Worm (Caenorhabditis elegans): ENCODE measurements around the gene C06G3.8.
A peak's percentile ranks its signal among the peaks of the same experiment; 100 is the strongest.

Gene C06G3.8

ce11 chrIV:7012731-7013445 is 19.5 kb downstream of the C06G3.8 start (continued):
- TF ChIP-seq nhr-71 (tag; optimal IDR thresholded peaks at IDR 0.05), result no peak
- peak; percentile 11 for TF ChIP-seq blmp-1 (tag; optimal IDR thresholded peaks at IDR 0.05)

DNA sequence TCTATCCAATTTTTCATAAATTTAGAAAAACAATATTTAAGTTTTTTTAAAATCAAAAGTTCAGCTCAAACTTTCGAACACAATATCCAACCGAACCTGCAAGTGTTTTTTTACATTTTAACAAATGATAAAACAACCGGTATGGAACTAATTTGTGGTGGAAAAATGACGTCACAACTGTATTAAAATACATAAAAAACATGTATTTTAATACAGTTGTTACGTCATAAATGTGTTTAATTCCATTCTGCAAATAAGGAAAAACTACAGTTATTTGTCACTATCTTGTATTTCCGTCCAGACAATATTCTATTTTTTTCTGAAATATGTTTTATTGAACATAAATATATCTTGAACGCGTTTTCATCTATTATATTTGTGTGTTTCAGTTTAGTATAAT is 20.1 kb downstream of the C06G3.8 start:
- TF ChIP-seq C16A3.4 (tag; optimal IDR thresholded peaks at IDR 0.05) (no peak), nhr-237 (tag; optimal IDR thresholded peaks at IDR 0.05) (no peak), ceh-63 (GFP tag; optimal IDR thresholded peaks at IDR 0.05) (no peak), nhr-84 (tag; optimal IDR thresholded peaks at IDR 0.05) (no peak), tbx-2 (tag; optimal IDR thresholded peaks at IDR 0.05) (no peak), fkh-8 (tag; optimal IDR thresholded peaks at IDR 0.05) (no peak), lin-13 (GFP tag; optimal IDR thresholded peaks at IDR 0.05) (no peak), isw-1 (GFP tag; IDR thresholded peaks at IDR 0.05) (no peak), ceh-82 (tag; optimal IDR thresholded peaks at IDR 0.05) (no peak), tlp-1 (tag; optimal IDR thresholded peaks at IDR 0.05) (no peak), pqm-1 (tag; optimal IDR thresholded peaks at IDR 0.05) (no peak), unc-62 (GFP tag; optimal IDR thresholded peaks at IDR 0.05) (no peak), mab-9 (GFP tag; IDR thresholded peaks at IDR 0.05) (no peak), rnt-1 (tag; optimal IDR thresholded peaks at IDR 0.05) (no peak), ceh-90 (tag; optimal IDR thresholded peaks at IDR 0.05) (no peak), blmp-1 (tag; optimal IDR thresholded peaks at IDR 0.05) (no peak), efl-3 (GFP tag; optimal IDR thresholded peaks at IDR 0.05) (no peak), ama-1 (optimal IDR thresholded peaks at IDR 0.05) (no peak), lin-35 (GFP tag; optimal IDR thresholded peaks at IDR 0.05) (no peak), dpl-1 (GFP tag; optimal IDR thresholded peaks at IDR 0.05) (no peak)

DNA sequence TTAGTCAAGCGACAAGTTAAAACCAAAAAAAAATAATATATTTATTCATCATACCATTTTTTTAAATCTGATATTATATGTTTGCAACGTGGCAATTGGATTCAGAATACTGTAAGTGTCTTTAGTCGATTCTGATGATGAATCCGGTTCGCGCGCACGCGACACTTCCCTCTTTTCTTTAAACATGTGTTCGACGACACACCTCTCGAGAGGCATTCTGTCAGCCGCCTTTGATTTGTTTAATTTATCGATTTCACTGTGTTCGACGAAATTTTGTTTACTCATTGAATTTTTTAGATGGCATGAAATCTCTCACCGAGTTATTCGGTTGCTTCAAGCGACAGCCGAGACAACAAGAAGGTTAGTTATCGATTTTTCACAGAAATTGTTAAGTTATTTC is 20.6 kb downstream of the C06G3.8 start, which contains the start of gene trxr-1:
Gene trxr-1 (plus strand): TSS at position 227 of the 400 bp plus-strand sequence.
- TF ChIP-seq F16B12.6 (tag; optimal IDR thresholded peaks at IDR 0.05), result no peak
- no peak for TF ChIP-seq pqm-1 (tag; optimal IDR thresholded peaks at IDR 0.05)
- TF ChIP-seq lin-14 (GFP tag; optimal IDR thresholded peaks at IDR 0.05), result peak; percentile 11

DNA sequence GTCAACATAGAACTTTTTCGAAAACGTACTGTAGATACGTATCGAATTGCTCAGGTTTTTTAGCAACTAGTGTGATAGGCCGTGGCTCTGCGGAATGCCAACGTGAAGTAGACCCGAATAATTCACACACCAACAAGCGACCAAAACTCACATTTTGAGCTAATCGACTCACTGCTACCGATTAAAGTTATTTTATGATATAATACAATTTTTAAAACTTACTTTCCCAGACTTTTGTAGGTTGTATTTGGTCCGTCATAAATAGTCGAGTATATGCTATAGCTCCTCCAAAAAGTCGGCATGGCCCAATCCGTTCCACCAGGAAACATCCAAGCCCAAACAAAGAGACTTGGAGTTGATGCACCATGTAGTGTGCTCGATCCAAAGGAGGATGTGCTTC is 21.5 kb downstream of the C06G3.8 start, which contains the start of gene C25A8.1:
Gene C25A8.1 (plus strand): TSS at position 301 of the 400 bp plus-strand sequence.
- TF ChIP-seq efl-1 (optimal IDR thresholded peaks at IDR 0.05) (no peak), efl-1 (GFP tag; optimal IDR thresholded peaks at IDR 0.05 in 1 of 2) (peak in 1 of 2 experiments; percentile 15), irx-1 (tag; optimal IDR thresholded peaks at IDR 0.05) (no peak)

- TF ChIP-seq pag-3 (tag; optimal IDR thresholded peaks at IDR 0.05; ENCODE audit: borderline replicate concordance, insufficient read depth) (no peak), nhr-12 (tag; optimal IDR thresholded peaks at IDR 0.05) (no peak), lin-35 (GFP tag; optimal IDR thresholded peaks at IDR 0.05) (no peak), egl-13 (tag; optimal IDR thresholded peaks at IDR 0.05) (no peak)
Measured at ce11 chrIV:7010195-7010594, 22.2 kb downstream of the C06G3.8 start.

ce11 chrIV:7009531-7009930 is 22.8 kb downstream of the C06G3.8 start, which contains the start of gene C25A8.2:
C25A8.2 (plus strand) TSS chrIV:7009831.
- TF ChIP-seq snpc-4 (tag; optimal IDR thresholded peaks at IDR 0.05) (no peak), ceh-82 (tag; optimal IDR thresholded peaks at IDR 0.05) (no peak), unc-130 (tag; optimal IDR thresholded peaks at IDR 0.05) (no peak), lin-35 (GFP tag; optimal IDR thresholded peaks at IDR 0.05) (no peak), lin-13 (GFP tag; optimal IDR thresholded peaks at IDR 0.05) (no peak), egl-27 (tag; optimal IDR thresholded peaks at IDR 0.05) (no peak), skn-1 (tag; optimal IDR thresholded peaks at IDR 0.05) (no peak), aly-2 (tag; optimal IDR thresholded peaks at IDR 0.05) (no peak), swsn-7 (tag; optimal IDR thresholded peaks at IDR 0.05) (no peak), mab-9 (GFP tag; IDR thresholded peaks at IDR 0.05) (no peak), mef-2 (tag; optimal IDR thresholded peaks at IDR 0.05) (no peak), tbx-2 (tag; optimal IDR thresholded peaks at IDR 0.05) (no peak), hlh-4 (tag; optimal IDR thresholded peaks at IDR 0.05) (no peak), mep-1 (tag; optimal IDR thresholded peaks at IDR 0.05) (no peak), dpl-1 (GFP tag; optimal IDR thresholded peaks at IDR 0.05) (no peak), zag-1 (tag; optimal IDR thresholded peaks at IDR 0.05) (no peak), unc-86 (tag; optimal IDR thresholded peaks at IDR 0.05) (no peak), lin-14 (GFP tag; optimal IDR thresholded peaks at IDR 0.05) (no peak), fkh-8 (tag; optimal IDR thresholded peaks at IDR 0.05) (no peak)
